Fruit fly (Drosophila melanogaster) whole organism, embryonic: ENCODE measurements around the gene Set2.

ENCODE experiments used
- Antp ChIP-seq: fragments of 200-800 bp; sonication (Bioruptor generic); optimal IDR thresholded peaks from 3 replicates; lab custom pipeline; 2016; ENCODE audit warnings: missing biosample characterization, missing genetic modification characterization
- Awh ChIP-seq: fragments of 200-800 bp; sonication (Bioruptor generic); IDR thresholded peaks from 2 replicates; pipeline ENCODE4, ENCODE4 v1.3.6; 2022; ENCODE audit warnings: missing biosample characterization, missing genetic modification characterization
- B-H2 ChIP-seq: fragments of 200-800 bp; sonication (Bioruptor generic); optimal IDR thresholded peaks from 2 replicates; lab custom pipeline; 2018; ENCODE audit warnings: missing biosample characterization, mild to moderate bottlenecking, missing genetic modification characterization
- CG10543 ChIP-seq: fragments of 200-800 bp; sonication (Bioruptor generic); optimal IDR thresholded peaks from 3 replicates; lab custom pipeline; 2017; ENCODE audit warnings: missing biosample characterization, mild to moderate bottlenecking, missing genetic modification characterization, moderate library complexity
- CG11085 ChIP-seq: fragments of 200-800 bp; sonication (Bioruptor generic); IDR thresholded peaks from 2 replicates; pipeline ENCODE4 v1.3.6; 2022; ENCODE audit warnings: missing biosample characterization, missing genetic modification characterization
- CG11560 ChIP-seq: fragments of 200-800 bp; sonication (Bioruptor generic); IDR thresholded peaks from 3 replicates; pipeline ENCODE4 v1.3.6; 2022; ENCODE audit warnings: missing biosample characterization, missing genetic modification characterization
- CG11695 ChIP-seq: fragments of 200-800 bp; sonication (Bioruptor generic); IDR thresholded peaks from 3 replicates; pipeline ENCODE4 v1.3.6; 2022; ENCODE audit warnings: missing biosample characterization, missing genetic modification characterization
- CG12236 ChIP-seq: fragments of 200-800 bp; sonication (Bioruptor generic); optimal IDR thresholded peaks from 2 replicates; lab custom pipeline; 2016; ENCODE audit warnings: missing biosample characterization, missing genetic modification characterization
- CG12659 ChIP-seq: fragments of 200-800 bp; sonication (Bioruptor generic); optimal IDR thresholded peaks from 3 replicates; lab custom pipeline; 2017; ENCODE audit warnings: mild to moderate bottlenecking, missing biosample characterization, missing genetic modification reagents, missing genetic modification characterization
- CG13624 ChIP-seq: fragments of 200-800 bp; sonication (Bioruptor generic); optimal IDR thresholded peaks from 2 replicates; lab custom pipeline; 2016; ENCODE audit warnings: missing biosample characterization, missing genetic modification characterization
- CG1647 ChIP-seq: fragments of 200-800 bp; sonication (Bioruptor generic); optimal IDR thresholded peaks from 3 replicates; lab custom pipeline; 2016; ENCODE audit warnings: missing biosample characterization, missing genetic modification characterization
- CG16813 ChIP-seq: fragments of 200-800 bp; sonication (Bioruptor generic); IDR thresholded peaks from 3 replicates; pipeline ENCODE4 v1.3.6; 2022; ENCODE audit warnings: missing biosample characterization, missing genetic modification characterization; ENCODE audit not compliant: partially characterized antibody
- CG16815 ChIP-seq: fragments of 200-800 bp; sonication (Bioruptor generic); optimal IDR thresholded peaks from 3 replicates; lab custom pipeline; 2017; ENCODE audit warnings: missing biosample characterization, mild to moderate bottlenecking, missing genetic modification characterization
- CG17912 ChIP-seq: fragments of 200-800 bp; sonication (Bioruptor generic); optimal IDR thresholded peaks from 2 replicates; lab custom pipeline; 2018; ENCODE audit warnings: missing biosample characterization, mild to moderate bottlenecking, missing genetic modification characterization
- CG1792 ChIP-seq: fragments of 200-800 bp; sonication (Bioruptor generic); optimal IDR thresholded peaks from 2 replicates; lab custom pipeline; 2016; ENCODE audit warnings: missing biosample characterization, missing genetic modification characterization
- CG1832 ChIP-seq: fragments of 200-800 bp; sonication (Bioruptor generic); optimal IDR thresholded peaks from 2 replicates; lab custom pipeline; 2017; ENCODE audit warnings: missing biosample characterization, mild to moderate bottlenecking, missing genetic modification characterization, inconsistent platforms
- CG18599 ChIP-seq: fragments of 200-800 bp; sonication (Bioruptor generic); optimal IDR thresholded peaks from 3 replicates; lab custom pipeline; 2017; ENCODE audit warnings: missing biosample characterization, missing genetic modification characterization, mild to moderate bottlenecking, moderate library complexity, missing genetic modification reagents
- CG2712 ChIP-seq: fragments of 200-800 bp; optimal IDR thresholded peaks from 3 replicates; lab custom pipeline; 2019; ENCODE audit warnings: missing biosample characterization, mild to moderate bottlenecking, missing genetic modification characterization, moderate library complexity
- CG32532 ChIP-seq: fragments of 200-800 bp; sonication (Bioruptor generic); IDR thresholded peaks from 2 replicates; pipeline ENCODE4 v1.3.6; 2022; ENCODE audit warnings: missing biosample characterization, missing genetic modification characterization
- CG34224 ChIP-seq: fragments of 200-800 bp; sonication (Bioruptor generic); IDR thresholded peaks from 3 replicates; pipeline ENCODE4 v1.3.6; 2022; ENCODE audit warnings: missing biosample characterization, missing genetic modification characterization; ENCODE audit not compliant: partially characterized antibody
- CG4424 ChIP-seq: fragments of 200-800 bp; sonication (Bioruptor generic); optimal IDR thresholded peaks from 3 replicates; lab custom pipeline; 2016; ENCODE audit warnings: missing biosample characterization, missing genetic modification characterization
- CG4707 ChIP-seq: fragments of 200-800 bp; sonication (Bioruptor generic); optimal IDR thresholded peaks from 2 replicates; lab custom pipeline; 2018; ENCODE audit warnings: missing biosample characterization, mild to moderate bottlenecking, missing genetic modification characterization, moderate library complexity
- CG7556 ChIP-seq: fragments of 200-800 bp; sonication (Bioruptor generic); optimal IDR thresholded peaks from 2 replicates; lab custom pipeline; 2017; ENCODE audit warnings: missing biosample characterization, mild to moderate bottlenecking, missing genetic modification characterization
- CG7745 ChIP-seq: fragments of 200-800 bp; sonication (Bioruptor generic); optimal IDR thresholded peaks from 2 replicates; lab custom pipeline; 2018; ENCODE audit warnings: missing biosample characterization, mild to moderate bottlenecking, missing genetic modification characterization, moderate library complexity
- CG7928 ChIP-seq: fragments of 200-800 bp; sonication (Bioruptor generic); optimal IDR thresholded peaks from 2 replicates; lab custom pipeline; 2017; ENCODE audit warnings: missing biosample characterization, mild to moderate bottlenecking, missing genetic modification characterization
- CG7963 ChIP-seq: fragments of 200-800 bp; sonication (Bioruptor generic); IDR thresholded peaks from 3 replicates; pipeline ENCODE4 v1.3.6; 2022; ENCODE audit warnings: missing biosample characterization, missing genetic modification characterization; ENCODE audit not compliant: partially characterized antibody
- CG9609 ChIP-seq: fragments of 200-800 bp; sonication (Bioruptor generic); optimal IDR thresholded peaks from 3 replicates; lab custom pipeline; 2016; ENCODE audit warnings: missing biosample characterization, missing genetic modification characterization
- CHES-1-like ChIP-seq: fragments of 200-800 bp; sonication (Bioruptor generic); optimal IDR thresholded peaks from 2 replicates; lab custom pipeline; 2016; ENCODE audit warnings: missing biosample characterization, missing genetic modification characterization
- Dref ChIP-seq: fragments of 200-800 bp; sonication (Bioruptor generic); IDR thresholded peaks from 2 replicates; pipeline ENCODE4 v1.3.6; 2022; ENCODE audit warnings: missing biosample characterization, missing genetic modification characterization
- HHEX ChIP-seq: fragments of 200-800 bp; sonication (Bioruptor generic); optimal IDR thresholded peaks from 3 replicates; lab custom pipeline; 2017; ENCODE audit warnings: missing biosample characterization, mild to moderate bottlenecking, missing genetic modification characterization, missing genetic modification reagents
- NfI ChIP-seq: fragments of 200-800 bp; sonication (Bioruptor generic); optimal IDR thresholded peaks from 3 replicates; lab custom pipeline; 2018; ENCODE audit warnings: missing biosample characterization, mild to moderate bottlenecking, missing genetic modification characterization, moderate library complexity
- PHDP ChIP-seq: fragments of 200-800 bp; sonication (Bioruptor generic); optimal IDR thresholded peaks from 3 replicates; lab custom pipeline; 2018; ENCODE audit warnings: missing biosample characterization, mild to moderate bottlenecking, missing genetic modification characterization, moderate library complexity
- Sry-δ ChIP-seq: fragments of 200-800 bp; sonication (Bioruptor generic); optimal IDR thresholded peaks from 2 replicates; lab custom pipeline; 2016; ENCODE audit warnings: missing biosample characterization, missing genetic modification characterization
- cad ChIP-seq: fragments of >200 bp; optimal IDR thresholded peaks from 2 replicates; lab custom pipeline; 2017; ENCODE audit warnings: missing biosample characterization, missing genetic modification characterization
- chinmo ChIP-seq: fragments of 200-800 bp; sonication (Bioruptor generic); IDR thresholded peaks from 4 replicates; pipeline ENCODE4 v1.3.6; 2022; ENCODE audit warnings: missing biosample characterization, missing genetic modification characterization; ENCODE audit not compliant: partially characterized antibody
- ci ChIP-seq: fragments of 200-800 bp; sonication (Bioruptor generic); IDR thresholded peaks from 3 replicates; pipeline ENCODE4 v1.3.6; 2022; ENCODE audit warnings: missing biosample characterization, missing genetic modification characterization
- disco-r ChIP-seq: fragments of 200-800 bp; sonication (Bioruptor generic); optimal IDR thresholded peaks from 2 replicates; lab custom pipeline; 2016; ENCODE audit warnings: missing biosample characterization, missing genetic modification characterization
- emc ChIP-seq: fragments of 200-800 bp; sonication (Bioruptor generic); optimal IDR thresholded peaks from 2 replicates; lab custom pipeline; 2016; ENCODE audit warnings: missing biosample characterization, missing genetic modification characterization
- gsb-n ChIP-seq: fragments of 200-800 bp; sonication (Bioruptor generic); optimal IDR thresholded peaks from 3 replicates; lab custom pipeline; 2018; ENCODE audit warnings: missing biosample characterization, mild to moderate bottlenecking, missing genetic modification characterization
- ken ChIP-seq: fragments of 200-800 bp; sonication (Bioruptor generic); IDR thresholded peaks from 3 replicates; pipeline ENCODE4 v1.3.6; 2022; ENCODE audit warnings: missing biosample characterization, missing genetic modification characterization
- klu ChIP-seq: fragments of 200-800 bp; sonication (Bioruptor generic); IDR thresholded peaks from 2 replicates; pipeline ENCODE4 v1.3.6; 2022; ENCODE audit warnings: missing biosample characterization, missing genetic modification characterization
- lbe ChIP-seq: fragments of 200-800 bp; sonication (Bioruptor generic); optimal IDR thresholded peaks from 2 replicates; lab custom pipeline; 2016; ENCODE audit warnings: missing biosample characterization, mild to moderate bottlenecking, missing genetic modification characterization
- p53 ChIP-seq: fragments of 200-800 bp; sonication (Bioruptor generic); optimal IDR thresholded peaks from 2 replicates; lab custom pipeline; 2016; ENCODE audit warnings: missing biosample characterization, missing genetic modification characterization
- pzg ChIP-seq: fragments of 200-800 bp; sonication (Bioruptor generic); optimal IDR thresholded peaks from 3 replicates; lab custom pipeline; 2018; ENCODE audit warnings: missing biosample characterization, mild to moderate bottlenecking, missing genetic modification characterization, moderate library complexity
- run ChIP-seq: fragments of 200-800 bp; sonication (Bioruptor generic); optimal IDR thresholded peaks from 3 replicates; lab custom pipeline; 2018; ENCODE audit warnings: missing biosample characterization, mild to moderate bottlenecking, missing genetic modification characterization
- scrt ChIP-seq: fragments of 200-800 bp; sonication (Bioruptor generic); optimal IDR thresholded peaks from 2 replicates; lab custom pipeline; 2018; ENCODE audit warnings: missing biosample characterization, mild to moderate bottlenecking, missing genetic modification characterization, moderate library complexity
- slou ChIP-seq: fragments of 200-800 bp; sonication (Bioruptor generic); optimal IDR thresholded peaks from 3 replicates; lab custom pipeline; 2016; ENCODE audit warnings: missing biosample characterization, missing genetic modification characterization
- sr ChIP-seq: fragments of 200-800 bp; sonication (Bioruptor generic); IDR thresholded peaks from 3 replicates; pipeline ENCODE4 v1.3.6; 2022; ENCODE audit warnings: missing biosample characterization, missing genetic modification characterization
- tll ChIP-seq, 2 experiments: fragments of 200-800 bp in 1 of 2; fragments of >200 bp in 1 of 2; sonication (Bioruptor generic) in 1 of 2; optimal IDR thresholded peaks; 2 replicates each; lab custom pipeline; 2017 to 2019; ENCODE audit warnings: missing biosample characterization in 2 of 2, missing genetic modification characterization in 2 of 2, mild to moderate bottlenecking in 1 of 2, moderate library complexity in 1 of 2

The Set2 gene

DNA sequence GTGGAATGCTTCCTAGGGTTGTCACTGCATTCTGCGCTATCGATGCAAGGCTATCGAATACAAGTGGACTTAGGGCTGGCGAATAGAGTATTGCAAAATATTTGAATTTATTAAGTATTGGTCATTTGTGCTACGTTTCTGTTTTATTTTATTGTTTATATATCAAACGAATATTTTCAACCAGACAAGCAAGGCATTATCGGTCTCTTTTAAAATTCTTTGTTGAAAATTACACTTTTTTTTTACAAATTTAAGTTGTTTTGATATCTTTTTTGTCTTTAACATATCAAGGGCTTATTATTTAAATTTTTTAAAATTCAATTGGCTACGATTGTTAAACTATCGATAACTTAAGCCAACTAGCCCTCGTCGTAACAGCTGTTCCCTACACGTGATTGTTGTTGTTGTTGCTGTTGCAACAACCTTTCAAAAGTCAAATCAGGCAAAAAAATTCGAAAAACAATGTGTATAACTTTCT lies 25.6 kb upstream of the Set2 start, which contains the start of the genes Ype and CG1662 (continued):
- no peak for TF ChIP-seq run (tag; lab: Kevin White, UChicago)
- TF ChIP-seq chinmo (GFP tag; lab: Robert Waterston, UW) = peak; percentile 88
- peak; percentile 72 for TF ChIP-seq PHDP (tag; lab: Kevin White, UChicago)
- TF ChIP-seq CG7963 (GFP tag; lab: Robert Waterston, UW) = 0 out of 3 replicates have a peak, but pooled peaks have one; percentile 28
- TF ChIP-seq CG16813 (GFP tag; lab: Robert Waterston, UW) = peak; percentile 69
- TF ChIP-seq Antp (GFP tag; lab: Kevin White, UChicago) = peak; percentile 57
- no peak for TF ChIP-seq CG1832
- TF ChIP-seq klu (GFP tag; lab: Robert Waterston, UW) = peak; percentile 52; the same call in 1 of the 2 replicates
- TF ChIP-seq CG9609 (GFP tag; lab: Kevin White, UChicago) = peak; percentile 56
- TF ChIP-seq slou (GFP tag; lab: Kevin White, UChicago) = peak; percentile 58
- TF ChIP-seq emc (GFP tag; lab: Kevin White, UChicago) = peak; percentile 28
- TF ChIP-seq pzg (GFP tag; lab: Kevin White, UChicago) = peak; percentile 40
- no peak for TF ChIP-seq sr (GFP tag; lab: Robert Waterston, UW)
- TF ChIP-seq CG34224 (GFP tag; lab: Robert Waterston, UW) = no peak
- peak; percentile 71 for TF ChIP-seq Sry-δ
- TF ChIP-seq p53 (GFP tag; lab: Kevin White, UChicago) = no peak
- peak; percentile 19 for TF ChIP-seq HHEX (GFP tag; lab: Kevin White, UChicago)
- TF ChIP-seq CG11085 = peak; percentile 65
- TF ChIP-seq CG1792 = peak; percentile 36
- TF ChIP-seq ken (GFP tag; lab: Robert Waterston, UW) = 0 out of 3 replicates have a peak, but pooled peaks have one; percentile 62
- TF ChIP-seq CG2712 = peak; percentile 78
- peak; percentile 81 for TF ChIP-seq B-H2 (GFP tag; lab: Kevin White, UChicago)
- peak; percentile 79 for TF ChIP-seq CG4424
- no peak for TF ChIP-seq CG4707 (GFP tag; lab: Kevin White, UChicago)
- peak; percentile 93 for TF ChIP-seq CG11560 (tag; lab: Robert Waterston, UW)
- TF ChIP-seq CG16815 (GFP tag; lab: Kevin White, UChicago) = peak; percentile 66
- no peak for TF ChIP-seq CG17912 (GFP tag; lab: Kevin White, UChicago)
- peak; percentile 84 for TF ChIP-seq CG12659 (GFP tag; lab: Kevin White, UChicago)
- TF ChIP-seq NfI (GFP tag; lab: Kevin White, UChicago) = peak; percentile 77
- peak; percentile 24 for TF ChIP-seq gsb-n (tag; lab: Kevin White, UChicago)
- peak; percentile 78 for TF ChIP-seq CG18599
- TF ChIP-seq CHES-1-like (GFP tag; lab: Kevin White, UChicago) = peak; percentile 67
- TF ChIP-seq CG1647 = peak; percentile 46
- 0 out of 2 replicates have a peak, but pooled peaks have one; percentile 39 for TF ChIP-seq Awh
- 0 out of 3 replicates have a peak, but pooled peaks have one; percentile 26 for TF ChIP-seq CG11695 (GFP tag; lab: Robert Waterston, UW)
- TF ChIP-seq disco-r = no peak
- peak; percentile 92 for TF ChIP-seq CG7928
- no peak for TF ChIP-seq CG7745
- peak; percentile 67 for TF ChIP-seq CG13624 (GFP tag; lab: Kevin White, UChicago)
- peak; percentile 41 for TF ChIP-seq CG12236
- peak; percentile 52; the same call in 1 of the 3 replicates for TF ChIP-seq ci (GFP tag; lab: Robert Waterston, UW)
- peak; percentile 6 for TF ChIP-seq lbe
- peak in 1 of 2 experiments; percentile 86 for TF ChIP-seq tll (GFP tag; optimal IDR thresholded peaks at IDR 0.05; lab: Kevin White, UChicago)
- TF ChIP-seq CG7556 (GFP tag; lab: Kevin White, UChicago) = peak; percentile 73
- peak; percentile 84 for TF ChIP-seq CG10543 (GFP tag; lab: Kevin White, UChicago)
- peak; percentile 77 for TF ChIP-seq CG32532
- TF ChIP-seq cad = no peak
- TF ChIP-seq scrt = peak; percentile 36
- TF ChIP-seq Dref (GFP tag; lab: Robert Waterston, UW) = peak; percentile 63
